Fruit fly (Drosophila melanogaster): Measurements from ENCODE around the gene CG10237.

The CG10237 gene

dm6 chr2L:19398317-19399234 lies 44.0 kb downstream of the CG10237 start, which contains the start of gene CG17544 (continued):
- TF ChIP-seq vnd (GFP tag; IDR thresholded peaks at IDR 0.05; ENCODE audit: partially characterized antibody): no peak
- TF ChIP-seq klu (GFP tag; IDR thresholded peaks at IDR 0.05): peak; percentile 69; the same call in 1 of the 2 replicates
- TF ChIP-seq zfh1 (GFP tag; IDR thresholded peaks at IDR 0.05): peak; percentile 7; the same call in 1 of the 3 replicates
- peak; percentile 62 for TF ChIP-seq zen (tag; optimal IDR thresholded peaks at IDR 0.05)
- peak; percentile 89 for TF ChIP-seq CG10979 (tag; optimal IDR thresholded peaks at IDR 0.05)
- TF ChIP-seq Hr39 (optimal IDR thresholded peaks at IDR 0.05): no peak
- TF ChIP-seq CG17912 (GFP tag; optimal IDR thresholded peaks at IDR 0.05): peak; percentile 44
- peak; percentile 70 for TF ChIP-seq nom (GFP tag; optimal IDR thresholded peaks at IDR 0.05)
- no peak for TF ChIP-seq CG15011 (GFP tag; optimal IDR thresholded peaks at IDR 0.05)
- no peak for TF ChIP-seq CG11398 (GFP tag; optimal IDR thresholded peaks at IDR 0.05)
- TF ChIP-seq H2.0 (GFP tag; IDR thresholded peaks at IDR 0.05): peak; percentile 54
- peak; percentile 76 for TF ChIP-seq odd (GFP tag; optimal IDR thresholded peaks at IDR 0.05)
- TF ChIP-seq CG10147 (GFP tag; optimal IDR thresholded peaks at IDR 0.05): peak; percentile 40
- TF ChIP-seq Dref (GFP tag; IDR thresholded peaks at IDR 0.05): no peak
- TF ChIP-seq Ets97D (GFP tag; optimal IDR thresholded peaks at IDR 0.05): no peak
- TF ChIP-seq E2f2 (GFP tag; IDR thresholded peaks at IDR 0.05): peak; percentile 49; the same call in 1 of the 2 replicates
- peak; percentile 45; the same call in 1 of the 3 replicates for TF ChIP-seq Optix (GFP tag; IDR thresholded peaks at IDR 0.05)
- no peak for TF ChIP-seq CG9797 (GFP tag; optimal IDR thresholded peaks at IDR 0.05)
- TF ChIP-seq Pdp1 (GFP tag; optimal IDR thresholded peaks at IDR 0.05): peak; percentile 29 to 33
- peak; percentile 83 for TF ChIP-seq phol (tag; optimal IDR thresholded peaks at IDR 0.05)
- peak; percentile 33; the same call in 1 of the 2 replicates for TF ChIP-seq CG14667 (GFP tag; IDR thresholded peaks at IDR 0.05)
- TF ChIP-seq cato (GFP tag; optimal IDR thresholded peaks at IDR 0.05; ENCODE audit: borderline replicate concordance): peak; percentile 52
- peak; percentile 37; the same call in 1 of the 2 replicates for TF ChIP-seq CG8765 (GFP tag; IDR thresholded peaks at IDR 0.05)
- TF ChIP-seq CG17186 (GFP tag; optimal IDR thresholded peaks at IDR 0.05): no peak
- TF ChIP-seq dan (GFP tag; IDR thresholded peaks at IDR 0.05): no peak
- peak; percentile 21 for TF ChIP-seq fd64A (GFP tag; optimal IDR thresholded peaks at IDR 0.05)
- peak; percentile 1 for TF ChIP-seq CG10431 (GFP tag; optimal IDR thresholded peaks at IDR 0.05)
- peak; percentile 32 for TF ChIP-seq MTF-1 (GFP tag; optimal IDR thresholded peaks at IDR 0.05; ENCODE audit: borderline replicate concordance)
- TF ChIP-seq zf30C (GFP tag; optimal IDR thresholded peaks at IDR 0.05): peak; percentile 83
- TF ChIP-seq CG4707 (GFP tag; optimal IDR thresholded peaks at IDR 0.05): no peak
- 0 out of 3 replicates have a peak, but pooled peaks have one; percentile 9 for TF ChIP-seq Opbp (GFP tag; IDR thresholded peaks at IDR 0.05; ENCODE audit: partially characterized antibody)
- TF ChIP-seq abd-A (tag; optimal IDR thresholded peaks at IDR 0.05): peak; percentile 97
- no peak for TF ChIP-seq gcm2 (GFP tag; optimal IDR thresholded peaks at IDR 0.05)
- TF ChIP-seq CG7357 (GFP tag; IDR thresholded peaks at IDR 0.05): 0 out of 3 replicates have a peak, but pooled peaks have one; percentile 42
- peak; percentile 51 for TF ChIP-seq gro (GFP tag; optimal IDR thresholded peaks at IDR 0.05)
- TF ChIP-seq sqz (GFP tag; optimal IDR thresholded peaks at IDR 0.05): peak; percentile 40
- TF ChIP-seq Jarid2 (GFP tag; optimal IDR thresholded peaks at IDR 0.05): peak; percentile 64
- no peak for TF ChIP-seq CG31365 (tag; optimal IDR thresholded peaks at IDR 0.05)
- TF ChIP-seq fd3F (GFP tag; optimal IDR thresholded peaks at IDR 0.05): peak; percentile 53
- no peak; the same call in 1 of the 2 replicates for TF ChIP-seq seq (GFP tag; IDR thresholded peaks at IDR 0.05)
- TF ChIP-seq CG18599 (GFP tag; optimal IDR thresholded peaks at IDR 0.05): peak; percentile 94
- peak; percentile 88 for TF ChIP-seq Sox100B (GFP tag; optimal IDR thresholded peaks at IDR 0.05)
- no peak for TF ChIP-seq Ravus (GFP tag; IDR thresholded peaks at IDR 0.05)
- peak; percentile 18 for TF ChIP-seq CG13624 (GFP tag; optimal IDR thresholded peaks at IDR 0.05)
- TF ChIP-seq caup (GFP tag; optimal IDR thresholded peaks at IDR 0.05; ENCODE audit: severe bottlenecking): peak; percentile 72
- TF ChIP-seq Doc2 (GFP tag; IDR thresholded peaks at IDR 0.05): no peak
- TF ChIP-seq lola (GFP tag; optimal IDR thresholded peaks at IDR 0.05): peak in 1 of 3 experiments; percentile 83
